Worm (Caenorhabditis elegans) whole organism, L3 larva: ENCODE measurements around the gene C18D11.7.

Source experiments
- mdl-1 ChIP-seq: fragments of 150-350 bp; optimal IDR thresholded peaks from 2 replicates; lab custom pipeline; 2014; ENCODE audit warnings: missing biosample characterization, missing genetic modification characterization
- unc-39 ChIP-seq: sonication (generic microtip); optimal IDR thresholded peaks from 4 replicates; lab custom pipeline; 2017; ENCODE audit warnings: missing biosample characterization, missing genetic modification characterization

DNA sequence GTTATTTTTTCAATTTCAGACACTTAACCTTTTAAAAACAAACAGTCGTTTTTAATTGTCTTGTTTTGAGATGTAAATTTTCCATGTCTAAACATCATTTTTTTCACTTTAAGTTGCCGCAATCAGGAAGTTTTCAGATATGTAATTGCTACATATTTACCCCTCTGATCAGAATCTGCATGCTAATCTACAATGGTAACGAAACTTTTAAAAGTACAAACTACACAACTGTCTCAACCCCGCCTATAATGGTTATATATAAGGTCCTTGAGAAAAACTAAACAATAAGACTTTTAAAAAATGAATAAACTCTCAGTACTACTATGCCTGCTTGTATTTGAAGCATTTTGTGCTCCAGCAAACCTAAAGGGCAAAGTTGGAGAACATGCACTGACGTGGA, 2.2 kb upstream of the C18D11.7 start, which contains the start of gene C18D11.9:
- TF ChIP-seq unc-39 (tag; lab: Kevin White, UChicago) (no peak), mdl-1 (tag; lab: Kevin White, UChicago) (no peak)
